Worm (Caenorhabditis elegans) whole organism, early embryonic: ENCODE data around the gene F26F12.5.
A peak's percentile ranks its signal among the peaks of the same experiment; 100 is the strongest.

Experiments used
- B0310.2 ChIP-seq: sonication (generic microtip); optimal IDR thresholded peaks from 2 replicates; lab custom pipeline; 2016; ENCODE audit warnings: mild to moderate bottlenecking, missing genetic modification characterization, missing compliant biosample characterization
- F13C5.2 ChIP-seq: sonication (generic microtip); optimal IDR thresholded peaks from 2 replicates; lab custom pipeline; 2017; ENCODE audit warnings: mild to moderate bottlenecking, missing genetic modification characterization, inconsistent platforms, missing compliant biosample characterization
- aly-1 ChIP-seq: sonication (generic microtip); optimal IDR thresholded peaks from 2 replicates; lab custom pipeline; 2016; ENCODE audit warnings: missing genetic modification characterization, missing compliant biosample characterization
- ama-1 ChIP-seq: fragments of 150-350 bp; optimal IDR thresholded peaks from 2 replicates; lab custom pipeline; 2014
- ceh-13 ChIP-seq: fragments of 200-800 bp; sonication (Bioruptor generic); optimal IDR thresholded peaks from 2 replicates; lab custom pipeline; 2018; ENCODE audit warnings: mild to moderate bottlenecking, missing genetic modification characterization, missing compliant biosample characterization
- ceh-36 ChIP-seq: sonication (generic microtip); optimal IDR thresholded peaks from 2 replicates; lab custom pipeline; 2016; ENCODE audit warnings: missing genetic modification characterization, inconsistent platforms, missing compliant biosample characterization
- ets-7 ChIP-seq: sonication (generic microtip); optimal IDR thresholded peaks from 2 replicates; lab custom pipeline; 2016; ENCODE audit warnings: missing genotype, missing genetic modification characterization, missing compliant biosample characterization
- flt-1 ChIP-seq: fragments of 200-800 bp; sonication (Bioruptor generic); IDR thresholded peaks from 2 replicates; pipeline ENCODE4 v1.3.6; 2022; ENCODE audit warnings: missing genetic modification characterization, missing compliant biosample characterization
- hmbx-1 ChIP-seq: sonication (generic microtip); optimal IDR thresholded peaks from 2 replicates; lab custom pipeline; 2016; ENCODE audit warnings: mild to moderate bottlenecking, missing genetic modification characterization, missing compliant biosample characterization
- hmg-4 ChIP-seq: fragments of 200-800 bp; sonication (Bioruptor generic); optimal IDR thresholded peaks from 2 replicates; lab custom pipeline; 2018; ENCODE audit warnings: mild to moderate bottlenecking, missing genetic modification characterization, missing compliant biosample characterization
- hnd-1 ChIP-seq: sonication (generic microtip); optimal IDR thresholded peaks from 2 replicates; lab custom pipeline; 2016; ENCODE audit warnings: missing genetic modification characterization, missing compliant biosample characterization
- pes-1 ChIP-seq: fragments of 200-800 bp; sonication (Bioruptor generic); IDR thresholded peaks from 2 replicates; pipeline ENCODE4 v1.3.6; 2022; ENCODE audit warnings: missing genetic modification reagents, missing genetic modification characterization, missing compliant biosample characterization
- scrt-1 ChIP-seq: fragments of 200-800 bp; sonication (Bioruptor generic); IDR thresholded peaks from 2 replicates; pipeline ENCODE4 v1.3.6; 2022; ENCODE audit warnings: missing genetic modification characterization, missing compliant biosample characterization
- sea-1 ChIP-seq: fragments of 200-800 bp; sonication (Bioruptor generic); conservative IDR thresholded peaks from 2 replicates; pipeline ENCODE4 v1.3.6; 2022; ENCODE audit warnings: missing genetic modification characterization, missing compliant biosample characterization
- tbx-11 ChIP-seq: fragments of 200-800 bp; sonication (Bioruptor generic); IDR thresholded peaks from 2 replicates; pipeline ENCODE4 v1.3.6; 2022; ENCODE audit warnings: missing genetic modification characterization, missing compliant biosample characterization
- tbx-37 ChIP-seq: fragments of 200-800 bp; sonication (Bioruptor generic); conservative IDR thresholded peaks from 2 replicates; pipeline ENCODE4 v1.3.6; 2022; ENCODE audit warnings: missing genetic modification reagents, missing genetic modification characterization, missing compliant biosample characterization
- tra-4 ChIP-seq: sonication (generic microtip); optimal IDR thresholded peaks from 2 replicates; lab custom pipeline; 2017; ENCODE audit warnings: missing genetic modification characterization, missing compliant biosample characterization

F26F12.5 gene

DNA sequence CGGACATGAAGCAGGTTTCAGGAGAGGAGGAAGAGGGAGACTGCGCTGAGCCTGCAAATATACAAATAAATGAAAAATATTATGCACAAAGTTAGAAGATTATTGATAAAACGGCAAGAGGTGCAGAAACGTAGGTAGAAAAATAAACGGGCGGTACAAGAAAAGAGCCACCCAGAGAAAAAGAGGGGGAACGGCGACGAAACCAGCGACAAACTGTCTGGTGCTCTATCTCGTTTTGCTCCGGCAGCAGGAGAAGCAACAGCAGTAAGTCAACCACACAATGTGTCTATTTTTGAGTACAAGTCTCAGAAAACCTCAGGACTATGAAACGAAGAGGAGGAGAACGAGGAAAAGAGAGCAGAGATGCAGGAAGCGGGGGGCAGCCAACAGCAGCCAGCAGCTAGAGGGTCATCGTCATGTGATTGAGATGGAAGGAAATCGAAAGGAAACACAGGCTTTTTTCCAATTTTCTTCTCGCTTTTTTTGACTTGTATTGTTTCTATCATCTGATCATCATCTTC is 19.3 kb downstream of the F26F12.5 start, which contains the start of gene F26F12.3:
Gene F26F12.3 (minus strand): TSS at position 51 of the 521 bp plus-strand sequence.
- TF ChIP-seq tbx-37 (GFP tag; lab: Robert Waterston, UW) (no peak), hmg-4 (peak; percentile 21)

DNA sequence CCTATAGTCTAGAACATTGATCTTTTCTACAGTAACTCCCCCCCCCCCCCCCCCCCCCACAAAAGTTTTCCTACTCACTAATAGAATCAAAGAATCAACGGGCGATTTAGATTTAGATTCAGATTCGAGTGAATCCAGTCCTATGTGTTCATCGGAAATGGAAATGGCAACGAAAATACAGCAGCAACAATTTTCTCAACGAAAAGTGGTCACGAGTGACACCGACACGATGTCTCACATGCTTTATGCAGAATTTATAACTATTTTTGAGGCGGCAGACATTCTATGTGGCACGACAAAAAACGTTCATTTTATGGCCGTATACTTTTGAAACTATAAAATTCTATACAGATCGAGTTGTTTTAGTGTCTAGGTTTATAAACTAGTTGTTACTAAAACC is 19.8 kb downstream of the F26F12.5 start:
- TF ChIP-seq ceh-13 (no peak), aly-1 (tag; lab: Kevin White, UChicago) (no peak), sea-1 (no peak), hnd-1 (tag; lab: Kevin White, UChicago) (no peak), flt-1 (GFP tag; lab: Robert Waterston, UW) (no peak), ceh-36 (tag; lab: Kevin White, UChicago) (no peak), B0310.2 (tag; lab: Kevin White, UChicago) (no peak), tbx-11 (GFP tag; lab: Robert Waterston, UW) (no peak), tbx-37 (GFP tag; lab: Robert Waterston, UW) (no peak), pes-1 (GFP tag; lab: Robert Waterston, UW) (no peak)

DNA sequence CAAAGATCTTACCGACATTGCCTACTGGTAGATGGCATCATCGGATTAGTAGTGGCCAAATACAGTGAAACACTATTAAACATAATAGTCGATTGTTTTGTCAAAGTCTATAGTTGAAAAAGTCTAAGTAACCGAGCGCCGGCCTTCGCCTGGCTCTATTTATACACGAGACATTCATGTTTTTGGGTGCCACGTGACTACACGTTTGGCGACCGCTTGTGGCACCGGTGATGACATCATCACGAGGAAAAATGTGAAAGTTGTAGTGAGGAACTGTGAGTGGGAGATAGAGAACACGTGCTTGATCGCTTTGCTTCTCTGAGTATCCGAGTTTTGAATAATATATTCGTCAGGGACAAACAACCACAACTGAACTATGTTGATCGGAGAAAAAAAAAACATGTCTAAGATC is 20.6 kb downstream of the F26F12.5 start:
- no peak for TF ChIP-seq tbx-37 (GFP tag; lab: Robert Waterston, UW)
- no peak for TF ChIP-seq sea-1
- no peak for TF ChIP-seq tbx-11 (GFP tag; lab: Robert Waterston, UW)
- TF ChIP-seq hmg-4, result no peak
- TF ChIP-seq tra-4 (tag; lab: Kevin White, UChicago), result no peak
- TF ChIP-seq F13C5.2 (tag; lab: Kevin White, UChicago), result no peak
- TF ChIP-seq pes-1 (GFP tag; lab: Robert Waterston, UW), result no peak
- TF ChIP-seq ama-1 (lab: Kevin White, UChicago), result no peak
- no peak for TF ChIP-seq scrt-1 (GFP tag; lab: Robert Waterston, UW)

DNA sequence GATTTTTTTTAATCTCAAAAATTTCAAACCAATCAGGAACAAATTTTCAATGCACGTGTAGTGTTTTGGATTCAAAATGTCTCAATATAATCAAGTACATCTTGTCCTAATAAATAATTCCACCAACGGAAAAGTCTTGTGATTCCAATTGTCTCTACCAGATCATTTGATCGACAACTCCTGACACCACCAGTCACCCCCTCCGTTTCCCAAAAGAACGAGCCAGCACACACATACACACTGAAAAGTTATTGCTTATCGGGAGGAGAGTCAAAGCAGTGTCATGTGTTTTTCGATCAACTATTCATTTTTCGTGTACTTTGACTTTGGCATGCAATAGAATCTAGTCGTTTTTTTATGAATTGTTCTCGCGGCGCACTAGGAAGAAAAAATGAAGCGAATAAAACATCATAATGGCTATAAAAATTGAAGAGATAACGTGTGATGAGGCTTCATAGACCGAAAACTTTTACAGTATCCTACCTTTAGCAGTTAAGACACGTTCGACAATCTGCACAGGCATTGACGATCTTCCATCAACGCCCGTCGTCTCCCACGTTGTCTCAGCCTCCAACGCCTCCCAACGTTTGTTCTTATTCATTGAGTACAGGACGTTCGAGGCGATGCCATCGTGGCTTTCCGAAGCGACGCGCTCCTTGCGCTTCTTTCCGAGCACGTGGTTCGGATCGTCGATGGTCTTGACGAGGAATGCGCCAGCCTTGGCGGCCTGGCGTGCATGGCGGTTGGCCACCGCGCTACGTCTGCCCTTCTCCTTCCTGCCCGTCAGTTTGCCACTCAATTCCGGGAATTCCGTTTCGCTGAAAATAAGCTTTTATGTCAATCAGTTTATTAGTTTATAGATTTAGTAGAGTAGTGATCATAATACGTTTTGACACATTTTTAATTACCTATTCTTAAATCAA is 21.3 kb downstream of the F26F12.5 start:
- TF ChIP-seq ama-1 (lab: Kevin White, UChicago), result no peak
- peak; percentile 53 for TF ChIP-seq aly-1 (tag; lab: Kevin White, UChicago)

DNA sequence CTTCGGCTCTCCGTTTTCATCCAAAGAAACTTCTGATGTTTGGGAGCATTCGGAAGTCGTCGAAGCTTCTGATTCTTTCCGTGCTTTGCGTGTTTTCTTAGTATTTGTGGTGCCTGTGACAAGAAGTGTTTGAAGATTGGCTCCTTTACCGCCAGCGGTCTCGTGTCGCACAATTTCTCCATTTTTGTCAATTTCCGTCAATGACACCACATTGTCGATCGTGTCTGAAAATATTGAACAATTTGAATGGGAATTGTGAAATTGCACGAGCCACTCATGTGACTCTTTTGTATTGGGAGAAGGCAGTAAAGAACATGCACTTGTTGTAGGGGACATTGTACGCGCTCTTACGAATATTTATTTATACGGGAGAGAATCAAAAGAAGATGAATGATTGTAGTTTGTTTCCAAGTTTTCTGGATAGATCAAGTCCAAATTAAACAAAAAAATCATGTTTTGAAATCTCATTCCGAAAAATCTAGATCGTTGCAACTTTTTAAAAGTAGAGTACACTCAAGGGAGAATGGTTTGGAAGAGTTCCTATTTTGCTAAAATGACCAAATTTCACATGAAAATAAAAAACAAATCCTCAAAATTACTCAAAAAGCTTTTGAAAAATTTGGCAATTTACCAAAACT is 22.4 kb downstream of the F26F12.5 start:
- TF ChIP-seq sea-1, result no peak
- TF ChIP-seq F13C5.2 (tag; lab: Kevin White, UChicago), result no peak
- no peak for TF ChIP-seq ceh-13
- TF ChIP-seq tbx-37 (GFP tag; lab: Robert Waterston, UW), result no peak
- TF ChIP-seq B0310.2 (tag; lab: Kevin White, UChicago), result no peak
- no peak for TF ChIP-seq flt-1 (GFP tag; lab: Robert Waterston, UW)
- no peak for TF ChIP-seq hnd-1 (tag; lab: Kevin White, UChicago)
- no peak for TF ChIP-seq ceh-36 (tag; lab: Kevin White, UChicago)
- no peak for TF ChIP-seq aly-1 (tag; lab: Kevin White, UChicago)
- TF ChIP-seq ets-7 (tag; lab: Kevin White, UChicago), result no peak
- no peak for TF ChIP-seq hmg-4

DNA sequence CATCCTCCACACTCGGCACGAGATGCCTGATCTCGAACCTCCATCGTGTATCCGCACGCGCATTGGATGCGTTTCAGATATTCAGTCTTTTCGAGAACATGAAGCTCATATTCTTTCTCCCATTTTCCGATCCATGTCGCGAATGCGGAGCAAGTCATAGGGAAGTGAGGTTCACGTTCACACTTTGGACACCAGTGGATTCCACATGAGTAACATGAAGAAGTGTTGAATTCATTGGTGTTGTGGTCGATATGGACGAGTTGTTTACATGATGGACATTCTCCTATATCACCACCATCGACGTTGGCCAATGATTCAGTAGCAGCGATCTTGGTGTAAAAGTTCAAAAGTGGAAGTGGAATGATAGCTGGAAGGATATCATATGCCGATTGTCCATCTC is 24.0 kb downstream of the F26F12.5 start:
- TF ChIP-seq B0310.2 (tag; lab: Kevin White, UChicago) (no peak), tbx-11 (GFP tag; lab: Robert Waterston, UW) (no peak), tra-4 (tag; lab: Kevin White, UChicago) (no peak), sea-1 (no peak), pes-1 (GFP tag; lab: Robert Waterston, UW) (no peak)

DNA sequence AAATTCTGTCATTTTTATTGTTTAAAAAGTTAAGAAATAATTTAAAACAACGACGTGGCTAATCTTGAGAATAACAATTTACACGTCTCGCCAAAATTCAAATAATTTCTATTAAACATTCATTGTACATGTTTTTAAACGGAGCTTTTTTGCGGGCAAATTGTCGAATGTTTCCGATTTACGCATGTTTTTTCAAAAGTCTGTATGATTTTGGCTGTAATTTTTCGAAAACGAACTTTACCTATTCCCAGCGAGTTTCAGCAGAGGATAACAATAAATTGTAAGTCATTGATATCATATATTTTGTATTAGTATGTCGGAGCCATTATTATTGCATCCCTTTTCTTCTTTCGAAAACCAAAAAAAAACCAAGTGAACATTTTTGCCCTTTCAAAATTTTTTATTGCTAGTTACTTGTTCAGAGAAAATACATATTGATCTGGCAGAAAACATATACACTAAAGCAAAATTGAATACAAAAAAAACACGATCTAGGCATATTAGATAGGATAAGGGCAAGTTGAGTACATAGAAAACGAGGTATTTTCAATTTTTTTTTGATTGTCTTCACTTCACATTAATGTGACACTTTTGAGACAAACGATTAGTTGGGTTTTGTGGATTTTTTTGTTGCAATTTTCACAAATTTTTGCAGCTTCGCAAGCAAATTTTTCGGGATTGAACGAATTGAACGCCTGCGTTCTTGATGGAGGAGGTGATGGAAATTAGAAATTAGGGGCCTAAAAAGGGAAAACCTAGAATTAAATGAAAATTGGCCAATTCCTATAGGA is 26.2 kb downstream of the F26F12.5 start, which contains the start of gene F26F12.2:
Gene F26F12.2 (minus strand): TSS at position 38 of the 791 bp plus-strand sequence.
- no peak for TF ChIP-seq ets-7 (tag; lab: Kevin White, UChicago)
- TF ChIP-seq tbx-37 (GFP tag; lab: Robert Waterston, UW), result no peak
- TF ChIP-seq hnd-1 (tag; lab: Kevin White, UChicago), result no peak
- TF ChIP-seq scrt-1 (GFP tag; lab: Robert Waterston, UW), result no peak
- no peak for TF ChIP-seq F13C5.2 (tag; lab: Kevin White, UChicago)
- no peak for TF ChIP-seq pes-1 (GFP tag; lab: Robert Waterston, UW)
- TF ChIP-seq hmbx-1, result no peak
- TF ChIP-seq ceh-36 (tag; lab: Kevin White, UChicago), result no peak
- TF ChIP-seq B0310.2 (tag; lab: Kevin White, UChicago), result no peak
- TF ChIP-seq sea-1, result no peak
- no peak for TF ChIP-seq flt-1 (GFP tag; lab: Robert Waterston, UW)
- TF ChIP-seq tbx-11 (GFP tag; lab: Robert Waterston, UW), result no peak
- TF ChIP-seq hmg-4, result no peak
- no peak for TF ChIP-seq tra-4 (tag; lab: Kevin White, UChicago)
- no peak for TF ChIP-seq aly-1 (tag; lab: Kevin White, UChicago)
